Worm (Caenorhabditis elegans) whole organism, late embryonic: ENCODE results near the gene fbxa-224.

Experiments
- C38D4.7 ChIP-seq: fragments of 200-800 bp; sonication (Bioruptor generic); optimal IDR thresholded peaks from 2 replicates; lab custom pipeline; 2018; ENCODE audit warnings: mild to moderate bottlenecking, missing genetic modification characterization, moderate library complexity, missing compliant biosample characterization
- F13H6.1 ChIP-seq: sonication (generic microtip); optimal IDR thresholded peaks from 2 replicates; lab custom pipeline; 2016; ENCODE audit warnings: missing genetic modification characterization, missing compliant biosample characterization
- K02D7.2 ChIP-seq: sonication (generic microtip); optimal IDR thresholded peaks from 2 replicates; lab custom pipeline; 2017; ENCODE audit warnings: mild to moderate bottlenecking, missing genetic modification characterization, missing compliant biosample characterization
- T23F11.4 ChIP-seq: fragments of 200-800 bp; sonication (Bioruptor generic); optimal IDR thresholded peaks from 2 replicates; lab custom pipeline; 2018; ENCODE audit warnings: mild to moderate bottlenecking, missing genetic modification characterization, missing compliant biosample characterization
- ama-1 ChIP-seq: fragments of 150-350 bp; optimal IDR thresholded peaks from 2 replicates; lab custom pipeline; 2014
- ceh-14 ChIP-seq: sonication (generic microtip); optimal IDR thresholded peaks from 2 replicates; lab custom pipeline; 2016; ENCODE audit warnings: missing genotype, missing genetic modification characterization, missing compliant biosample characterization
- ceh-18 ChIP-seq: sonication (generic microtip); optimal IDR thresholded peaks from 2 replicates; lab custom pipeline; 2016; ENCODE audit warnings: missing genetic modification characterization, missing compliant biosample characterization
- ceh-22 ChIP-seq: sonication (generic microtip); optimal IDR thresholded peaks from 2 replicates; lab custom pipeline; 2017; ENCODE audit warnings: missing biosample characterization, missing genetic modification characterization
- ceh-24 ChIP-seq: sonication (generic microtip); optimal IDR thresholded peaks from 2 replicates; lab custom pipeline; 2016; ENCODE audit warnings: mild to moderate bottlenecking, missing genetic modification characterization, missing compliant biosample characterization
- ceh-30 ChIP-seq: fragments of 150-350 bp; optimal IDR thresholded peaks from 2 replicates; lab custom pipeline; 2014; ENCODE audit warnings: missing biosample characterization, missing genetic modification characterization
- ceh-31 ChIP-seq: sonication (generic microtip); optimal IDR thresholded peaks from 2 replicates; lab custom pipeline; 2016; ENCODE audit warnings: missing genetic modification characterization, missing compliant biosample characterization
- ceh-34 ChIP-seq: sonication (generic microtip); optimal IDR thresholded peaks from 2 replicates; lab custom pipeline; 2016; ENCODE audit warnings: mild to moderate bottlenecking, missing genetic modification characterization, missing compliant biosample characterization
- ceh-6 ChIP-seq: fragments of 200-800 bp; sonication (Bioruptor generic); optimal IDR thresholded peaks from 2 replicates; lab custom pipeline; 2018; ENCODE audit warnings: mild to moderate bottlenecking, missing genetic modification characterization, missing compliant biosample characterization
- dmd-4 ChIP-seq: sonication (generic microtip); optimal IDR thresholded peaks from 2 replicates; lab custom pipeline; 2016; ENCODE audit warnings: borderline replicate concordance, missing genetic modification characterization, missing compliant biosample characterization
- dve-1 ChIP-seq: sonication (generic microtip); optimal IDR thresholded peaks from 2 replicates; lab custom pipeline; 2017; ENCODE audit warnings: antibody characterized with exemption, mild to moderate bottlenecking, missing genetic modification characterization, missing compliant biosample characterization
- elt-2 ChIP-seq: sonication (generic microtip); optimal IDR thresholded peaks from 2 replicates; lab custom pipeline; 2016; ENCODE audit warnings: missing genetic modification reagents, missing genetic modification characterization, missing compliant biosample characterization
- ets-4 ChIP-seq: sonication (generic microtip); optimal IDR thresholded peaks from 2 replicates; lab custom pipeline; 2016; ENCODE audit warnings: missing genetic modification characterization, missing compliant biosample characterization
- fkh-10 ChIP-seq: fragments of 150-350 bp; optimal IDR thresholded peaks from 2 replicates; lab custom pipeline; 2014; ENCODE audit warnings: missing biosample characterization, missing genetic modification reagents, missing genetic modification characterization
- fkh-6 ChIP-seq: sonication (generic microtip); optimal IDR thresholded peaks from 2 replicates; lab custom pipeline; 2016; ENCODE audit warnings: missing genetic modification characterization, missing compliant biosample characterization
- gmeb-2 ChIP-seq: sonication (generic microtip); optimal IDR thresholded peaks from 2 replicates; lab custom pipeline; 2016; ENCODE audit warnings: missing genetic modification characterization, inconsistent platforms, missing compliant biosample characterization
- hlh-13 ChIP-seq: fragments of 200-800 bp; sonication (Bioruptor generic); optimal IDR thresholded peaks from 2 replicates; lab custom pipeline; 2018; ENCODE audit warnings: mild to moderate bottlenecking, missing genetic modification characterization, missing compliant biosample characterization
- hlh-30 ChIP-seq: sonication (generic microtip); optimal IDR thresholded peaks from 2 replicates; lab custom pipeline; 2017; ENCODE audit warnings: antibody characterized with exemption, missing genetic modification characterization, missing compliant biosample characterization; ENCODE audit not compliant: insufficient read depth
- hlh-6 ChIP-seq: sonication (generic microtip); optimal IDR thresholded peaks from 2 replicates; lab custom pipeline; 2016; ENCODE audit warnings: missing genotype, missing genetic modification characterization, missing compliant biosample characterization
- hlh-8 ChIP-seq: sonication (generic microtip); optimal IDR thresholded peaks from 2 replicates; lab custom pipeline; 2016; ENCODE audit warnings: missing genotype, missing genetic modification characterization, missing compliant biosample characterization
- lim-6 ChIP-seq: sonication (generic microtip); optimal IDR thresholded peaks from 2 replicates; lab custom pipeline; 2016; ENCODE audit warnings: missing genetic modification characterization, missing compliant biosample characterization
- madf-2 ChIP-seq: sonication (generic microtip); optimal IDR thresholded peaks from 2 replicates; lab custom pipeline; 2017; ENCODE audit warnings: missing genetic modification characterization, missing compliant biosample characterization
- mec-3 ChIP-seq: sonication (generic microtip); optimal IDR thresholded peaks from 2 replicates; lab custom pipeline; 2016; ENCODE audit warnings: borderline replicate concordance, missing genetic modification characterization, missing compliant biosample characterization
- nfya-1 ChIP-seq: sonication (generic microtip); optimal IDR thresholded peaks from 2 replicates; lab custom pipeline; 2017; ENCODE audit warnings: missing genetic modification characterization, mild to moderate bottlenecking, missing compliant biosample characterization, antibody characterized with exemption, moderate library complexity
- nhr-232 ChIP-seq: sonication (generic microtip); optimal IDR thresholded peaks from 2 replicates; lab custom pipeline; 2016; ENCODE audit warnings: missing genetic modification characterization, missing compliant biosample characterization
- npax-4 ChIP-seq: sonication (generic microtip); optimal IDR thresholded peaks from 2 replicates; lab custom pipeline; 2016; ENCODE audit warnings: missing genetic modification characterization, missing compliant biosample characterization
- pag-3 ChIP-seq: sonication (generic microtip); optimal IDR thresholded peaks from 2 replicates; lab custom pipeline; 2016; ENCODE audit warnings: missing compliant biosample characterization, missing genetic modification characterization, borderline replicate concordance
- pax-1 ChIP-seq: fragments of 150-350 bp; optimal IDR thresholded peaks from 2 replicates; lab custom pipeline; 2014; ENCODE audit warnings: missing biosample characterization, missing genetic modification characterization
- pha-2 ChIP-seq: sonication (generic microtip); optimal IDR thresholded peaks from 2 replicates; lab custom pipeline; 2017; ENCODE audit warnings: mild to moderate bottlenecking, missing genetic modification characterization, missing compliant biosample characterization
- pha-4 ChIP-seq: fragments of 150-350 bp; optimal IDR thresholded peaks from 2 replicates; lab custom pipeline; 2018; ENCODE audit warnings: missing biosample characterization, missing genetic modification reagents, missing genetic modification characterization
- pqm-1 ChIP-seq: sonication (generic microtip); optimal IDR thresholded peaks from 2 replicates; lab custom pipeline; 2016; ENCODE audit warnings: missing genetic modification characterization, missing compliant biosample characterization
- pros-1 ChIP-seq: fragments of 150-350 bp; optimal IDR thresholded peaks from 2 replicates; lab custom pipeline; 2014; ENCODE audit warnings: missing biosample characterization, missing genetic modification reagents, missing genetic modification characterization
- rnt-1 ChIP-seq: sonication (generic microtip); optimal IDR thresholded peaks from 2 replicates; lab custom pipeline; 2016; ENCODE audit warnings: missing genetic modification characterization, missing compliant biosample characterization
- sdc-2 ChIP-seq: sonication (generic microtip); optimal IDR thresholded peaks from 2 replicates; lab custom pipeline; 2016; ENCODE audit warnings: missing genotype, missing genetic modification characterization, missing compliant biosample characterization
- sox-2 ChIP-seq: fragments of 200-800 bp; sonication (Bioruptor generic); IDR thresholded peaks from 2 replicates; pipeline ENCODE4 v1.3.6; 2022; ENCODE audit warnings: missing genetic modification reagents, missing genetic modification characterization, missing compliant biosample characterization
- tbx-2 ChIP-seq: sonication (generic microtip); optimal IDR thresholded peaks from 2 replicates; lab custom pipeline; 2016; ENCODE audit warnings: missing genetic modification characterization, missing compliant biosample characterization
- tbx-7 ChIP-seq: sonication (generic microtip); optimal IDR thresholded peaks from 2 replicates; lab custom pipeline; 2016; ENCODE audit warnings: missing genotype, missing genetic modification characterization, missing compliant biosample characterization
- ttx-3 ChIP-seq: sonication (generic microtip); optimal IDR thresholded peaks from 2 replicates; lab custom pipeline; 2016; ENCODE audit warnings: missing genetic modification reagents, missing genetic modification characterization, missing compliant biosample characterization
- unc-3 ChIP-seq, 2 experiments: fragments of 200-800 bp in 1 of 2; sonication (Bioruptor generic) in 1 of 2; sonication (generic microtip) in 1 of 2; conservative IDR thresholded peaks in 1 of 2; optimal IDR thresholded peaks in 1 of 2; 2 replicates each; pipeline versions ENCODE4 v1.3.6 to Lab custom; 2016 to 2022; ENCODE audit warnings: missing compliant biosample characterization in 2 of 2, missing genetic modification characterization in 2 of 2, missing genetic modification reagents in 1 of 2
- zip-5 ChIP-seq: sonication (generic microtip); optimal IDR thresholded peaks from 2 replicates; lab custom pipeline; 2016; ENCODE audit warnings: missing genetic modification characterization, missing compliant biosample characterization

fbxa-224 gene

DNA sequence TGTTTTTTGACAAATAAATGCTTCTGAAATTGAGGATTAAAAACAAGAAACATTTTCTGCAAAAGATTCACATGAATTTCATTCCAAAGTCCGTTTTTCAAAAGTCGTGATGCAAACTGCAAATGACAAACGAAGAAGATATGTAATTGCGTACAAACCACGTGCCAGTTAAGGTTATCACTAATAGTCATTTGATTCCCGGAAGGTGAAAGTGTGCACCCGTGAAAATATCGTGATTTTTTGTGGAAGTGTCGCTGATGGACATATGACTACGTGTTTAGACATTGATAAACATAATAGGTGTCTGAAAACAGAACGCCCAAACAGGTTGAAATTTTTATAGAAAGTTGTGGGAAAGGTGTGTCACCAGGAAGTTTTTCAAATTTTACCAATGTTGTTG lies 19.7 kb downstream of the fbxa-224 start:
- no peak for TF ChIP-seq hlh-8 (tag; lab: Kevin White, UChicago)
- TF ChIP-seq ceh-34: no peak
- no peak for TF ChIP-seq ceh-6 (GFP tag; lab: Kevin White, UChicago)
- TF ChIP-seq ttx-3 (tag; lab: Kevin White, UChicago): no peak
- TF ChIP-seq madf-2 (tag; lab: Kevin White, UChicago): no peak
- no peak for TF ChIP-seq ceh-14
- TF ChIP-seq tbx-7: no peak
- TF ChIP-seq sox-2 (GFP tag; lab: Robert Waterston, UW): no peak
- TF ChIP-seq mec-3 (tag; lab: Kevin White, UChicago): no peak
- TF ChIP-seq hlh-6: no peak
- no peak for TF ChIP-seq ceh-24 (tag; lab: Kevin White, UChicago)
- TF ChIP-seq dmd-4 (tag; lab: Kevin White, UChicago): no peak
- no peak for TF ChIP-seq ama-1 (lab: Kevin White, UChicago)
- TF ChIP-seq pax-1 (tag; lab: Kevin White, UChicago): no peak
- TF ChIP-seq C38D4.7: no peak
- TF ChIP-seq nfya-1: no peak
- TF ChIP-seq pros-1: no peak
- no peak for TF ChIP-seq ceh-18 (tag; lab: Kevin White, UChicago)
- no peak for TF ChIP-seq nhr-232 (tag; lab: Kevin White, UChicago)

DNA sequence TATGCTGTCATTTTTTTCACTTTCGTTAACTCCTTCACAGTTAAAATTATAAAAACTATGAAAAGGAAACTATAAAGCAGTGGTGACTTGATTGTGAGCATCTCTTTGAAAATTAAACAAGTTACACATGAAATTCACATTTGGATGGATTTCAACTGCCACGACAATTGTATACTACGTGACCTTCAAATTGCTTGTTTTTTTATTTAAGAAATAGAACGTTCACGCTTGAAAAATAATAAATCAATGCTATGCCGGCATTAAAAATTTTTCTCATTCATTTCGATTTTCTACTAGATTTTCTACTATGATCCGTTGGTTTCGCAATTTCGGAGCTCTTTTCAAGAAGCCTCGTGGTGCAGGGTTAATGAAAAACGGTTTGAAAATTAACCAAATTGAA lies 22.5 kb downstream of the fbxa-224 start, which contains the start of the genes ZK1290.7 and rnh-1.1:
TSS of gene ZK1290.7 (minus strand) at position 101 of the 400 bp plus-strand sequence.
TSS of gene rnh-1.1 (plus strand) at position 281 of the 400 bp plus-strand sequence.
- TF ChIP-seq hlh-8 (tag; lab: Kevin White, UChicago) (no peak), ceh-34 (no peak), pha-4 (tag; lab: Kevin White, UChicago) (no peak), tbx-7 (no peak), elt-2 (no peak), pax-1 (tag; lab: Kevin White, UChicago) (no peak), pag-3 (tag; lab: Kevin White, UChicago) (no peak), pha-2 (tag; lab: Kevin White, UChicago) (no peak), mec-3 (tag; lab: Kevin White, UChicago) (no peak), ceh-30 (tag; lab: Kevin White, UChicago) (no peak), ets-4 (tag; lab: Kevin White, UChicago) (no peak), unc-3 (GFP tag; conservative IDR thresholded peaks at IDR 0.05; lab: Robert Waterston, UW) (no peak), unc-3 (tag; optimal IDR thresholded peaks at IDR 0.05; lab: Kevin White, UChicago) (no peak)

DNA sequence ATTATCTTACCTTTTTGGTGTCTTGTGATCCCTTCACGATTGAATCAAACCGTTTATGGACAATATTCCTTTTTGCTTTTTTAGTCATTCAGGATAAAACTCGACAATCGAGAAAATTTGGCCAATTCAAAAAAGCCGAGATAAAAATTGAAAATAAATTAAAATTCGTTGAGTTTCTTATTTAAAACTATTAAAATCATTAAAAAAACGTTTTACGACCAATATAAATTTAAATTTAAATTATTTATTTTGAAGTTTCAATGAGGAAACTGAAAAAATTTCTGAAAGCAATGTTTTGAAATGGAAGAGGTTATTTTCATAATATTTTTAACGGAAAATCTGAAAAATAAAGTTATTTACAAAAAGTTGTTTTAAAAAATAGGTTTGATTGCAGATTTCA lies 24.7 kb downstream of the fbxa-224 start, which contains the start of gene ZK1290.15:
TSS of gene ZK1290.15 (plus strand) at position 301 of the 400 bp plus-strand sequence.
- TF ChIP-seq unc-3 (GFP tag; conservative IDR thresholded peaks at IDR 0.05; lab: Robert Waterston, UW): no peak
- TF ChIP-seq unc-3 (tag; optimal IDR thresholded peaks at IDR 0.05; lab: Kevin White, UChicago): no peak
- no peak for TF ChIP-seq madf-2 (tag; lab: Kevin White, UChicago)
- no peak for TF ChIP-seq ceh-31 (tag; lab: Kevin White, UChicago)
- no peak for TF ChIP-seq gmeb-2
- no peak for TF ChIP-seq tbx-2 (tag; lab: Kevin White, UChicago)

DNA sequence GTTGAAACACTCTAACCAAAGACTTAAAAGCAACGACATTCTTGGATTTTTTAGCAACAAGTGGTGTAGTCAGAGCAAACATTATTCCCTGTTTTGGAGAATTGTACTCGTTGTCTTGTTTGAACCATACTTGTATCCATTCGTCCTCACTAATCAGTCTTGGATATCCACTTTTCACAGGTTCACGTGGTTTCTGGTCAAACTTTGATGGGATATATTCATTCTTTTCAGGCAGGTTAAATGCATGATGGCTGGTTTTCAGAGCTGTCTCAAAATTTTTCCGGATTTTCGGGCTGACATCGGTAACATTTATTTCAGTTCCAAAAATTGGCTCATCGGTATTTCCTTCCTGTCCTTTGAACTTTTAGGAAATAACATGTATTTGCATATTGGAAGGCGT lies 26.5 kb downstream of the fbxa-224 start:
- TF ChIP-seq K02D7.2 (tag; lab: Kevin White, UChicago) (no peak), hlh-8 (tag; lab: Kevin White, UChicago) (no peak), pqm-1 (tag; lab: Kevin White, UChicago) (no peak), dve-1 (tag; lab: Kevin White, UChicago) (no peak), rnt-1 (tag; lab: Kevin White, UChicago) (no peak)

DNA sequence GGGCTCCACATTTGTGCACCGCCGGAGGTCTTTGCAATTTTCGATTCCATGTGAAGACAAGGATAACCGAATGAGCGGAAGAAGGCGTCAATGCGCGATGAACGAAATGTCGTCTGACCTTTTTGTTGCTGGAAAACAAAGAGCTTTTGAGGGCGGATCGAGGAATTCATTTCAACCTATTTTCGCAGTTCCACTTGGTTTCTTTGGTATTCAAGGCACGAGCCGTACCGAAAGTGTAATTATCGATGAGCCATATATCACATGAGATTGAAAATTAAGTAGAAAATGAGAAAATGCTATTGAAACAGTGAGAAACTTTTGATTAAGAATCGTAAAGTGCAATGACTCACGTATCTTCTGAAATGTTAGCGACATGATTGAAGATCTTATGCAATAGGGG lies 28.7 kb downstream of the fbxa-224 start, which contains the start of gene glb-9:
TSS of gene glb-9 (minus strand) at position 101 of the 400 bp plus-strand sequence.
- no peak for TF ChIP-seq unc-3 (GFP tag; conservative IDR thresholded peaks at IDR 0.05; lab: Robert Waterston, UW)
- no peak for TF ChIP-seq unc-3 (tag; optimal IDR thresholded peaks at IDR 0.05; lab: Kevin White, UChicago)
- TF ChIP-seq hlh-30: no peak
- no peak for TF ChIP-seq elt-2
- TF ChIP-seq F13H6.1 (tag; lab: Kevin White, UChicago): no peak
- TF ChIP-seq sdc-2: no peak
- no peak for TF ChIP-seq ceh-22 (tag; lab: Kevin White, UChicago)
- no peak for TF ChIP-seq npax-4
- TF ChIP-seq pax-1 (tag; lab: Kevin White, UChicago): no peak
- no peak for TF ChIP-seq sox-2 (GFP tag; lab: Robert Waterston, UW)
- no peak for TF ChIP-seq hlh-13 (GFP tag; lab: Kevin White, UChicago)
- TF ChIP-seq fkh-6 (tag; lab: Kevin White, UChicago): no peak
- no peak for TF ChIP-seq fkh-10 (GFP tag; lab: Kevin White, UChicago)
- no peak for TF ChIP-seq T23F11.4 (GFP tag; lab: Kevin White, UChicago)
- no peak for TF ChIP-seq tbx-2 (tag; lab: Kevin White, UChicago)
- TF ChIP-seq lim-6 (tag; lab: Kevin White, UChicago): no peak
- no peak for TF ChIP-seq ceh-34
- no peak for TF ChIP-seq zip-5
- TF ChIP-seq hlh-6: no peak
- TF ChIP-seq pha-4 (tag; lab: Kevin White, UChicago): no peak
